Worm (Caenorhabditis elegans): Measurements from ENCODE around the gene K07F5.12.

Gene K07F5.12

DNA sequence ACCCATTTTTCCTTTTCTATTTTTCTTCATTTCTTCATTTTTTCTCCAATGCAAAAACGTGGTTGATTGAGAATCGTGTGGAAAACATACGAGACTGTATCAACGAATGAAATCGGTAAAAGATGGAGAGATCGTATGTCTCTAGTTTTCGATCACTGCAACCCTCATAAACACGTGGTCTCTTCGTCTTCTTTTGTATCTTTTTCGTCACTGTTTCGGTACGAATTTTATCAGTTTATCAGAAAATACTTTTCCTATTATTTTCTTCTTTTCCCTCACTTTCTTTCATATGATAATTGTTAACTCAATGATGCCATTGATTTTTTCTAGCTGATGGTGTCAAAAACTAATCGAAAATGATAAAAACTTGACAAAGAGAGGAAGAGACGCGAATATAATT lies 19.8 kb downstream of the K07F5.12 start:
- TF ChIP-seq nhr-80 (tag; optimal IDR thresholded peaks at IDR 0.05) (peak; percentile 89), F55B11.4 (tag; optimal IDR thresholded peaks at IDR 0.05; ENCODE audit: borderline replicate concordance, insufficient read depth) (no peak), lin-40 (tag; optimal IDR thresholded peaks at IDR 0.05) (peak; percentile 52), cebp-1 (GFP tag; IDR thresholded peaks at IDR 0.05) (no peak), cebp-1 (tag; optimal IDR thresholded peaks at IDR 0.05) (peak; percentile 47), T26A5.8 (tag; optimal IDR thresholded peaks at IDR 0.05) (no peak), let-607 (tag; optimal IDR thresholded peaks at IDR 0.05) (peak in 1 of 2 experiments; percentile 8), atf-7 (tag; optimal IDR thresholded peaks at IDR 0.05) (peak; percentile 0), attf-5 (GFP tag; optimal IDR thresholded peaks at IDR 0.05) (peak; percentile 14)

ce11 chrIV:9878893-9879379 lies 23.1 kb downstream of the K07F5.12 start, which contains the start of gene nhr-4:
Gene nhr-4, plus strand, starts transcription at chrIV:9879329.
- no peak for TF ChIP-seq tbx-9 (tag; optimal IDR thresholded peaks at IDR 0.05; ENCODE audit: borderline replicate concordance)
- TF ChIP-seq egl-18 (GFP tag; IDR thresholded peaks at IDR 0.05): no peak
- TF ChIP-seq Y56A3A.18 (GFP tag; IDR thresholded peaks at IDR 0.05): no peak
- TF ChIP-seq attf-6 (GFP tag; IDR thresholded peaks at IDR 0.05): no peak
- no peak for TF ChIP-seq nhr-80 (tag; optimal IDR thresholded peaks at IDR 0.05)
- TF ChIP-seq F55B11.4 (tag; optimal IDR thresholded peaks at IDR 0.05; ENCODE audit: borderline replicate concordance, insufficient read depth): no peak
- TF ChIP-seq madf-10 (tag; optimal IDR thresholded peaks at IDR 0.05): no peak
- no peak for TF ChIP-seq mes-4 (tag; optimal IDR thresholded peaks at IDR 0.05)
- TF ChIP-seq rpc-1 (optimal IDR thresholded peaks at IDR 0.05): no peak
- no peak for TF ChIP-seq rpc-1 (tag; optimal IDR thresholded peaks at IDR 0.05)
- TF ChIP-seq gei-17 (GFP tag; optimal IDR thresholded peaks at IDR 0.05): no peak
- TF ChIP-seq ets-4 (GFP tag; optimal IDR thresholded peaks at IDR 0.05): no peak
- no peak for TF ChIP-seq zfh-2 (GFP tag; conservative IDR thresholded peaks at IDR 0.05)
- no peak for TF ChIP-seq snpc-4 (GFP tag; optimal IDR thresholded peaks at IDR 0.05)
- TF ChIP-seq snpc-4 (tag; optimal IDR thresholded peaks at IDR 0.05): no peak
- no peak for TF ChIP-seq hsf-1 (GFP tag; IDR thresholded peaks at IDR 0.05)
- no peak for TF ChIP-seq F23B12.7 (tag; optimal IDR thresholded peaks at IDR 0.05; ENCODE audit: insufficient read depth)
- no peak for TF ChIP-seq ceh-79 (tag; optimal IDR thresholded peaks at IDR 0.05)

DNA sequence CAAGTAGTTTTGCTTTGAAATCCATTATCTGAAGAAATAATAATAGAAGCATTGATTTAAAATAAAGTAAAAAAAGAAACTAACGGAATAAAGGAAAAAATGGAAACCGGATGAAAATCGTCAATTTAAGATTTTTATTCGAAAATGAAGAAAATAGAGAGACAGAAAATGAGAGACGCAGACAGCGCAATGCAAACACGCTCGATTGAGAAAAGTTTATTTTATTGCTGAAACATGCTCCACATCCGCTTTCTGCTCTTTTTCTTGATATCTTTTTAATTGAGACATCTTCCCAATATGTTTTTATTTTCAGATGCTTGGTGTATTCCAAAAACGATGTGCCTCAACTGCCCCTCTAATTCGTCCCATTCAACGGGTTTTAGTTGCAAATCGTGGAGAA lies 28.4 kb downstream of the K07F5.12 start, which contains the start of the genes prp-18 and mccc-1:
Gene prp-18 (minus strand): TSS at position 127 of the 400 bp plus-strand sequence.
Gene mccc-1 (plus strand): TSS at position 314 of the 400 bp plus-strand sequence.
- no peak for TF ChIP-seq tlf-1 (GFP tag; optimal IDR thresholded peaks at IDR 0.05)
- no peak for TF ChIP-seq Y79H2A.3 (GFP tag; conservative IDR thresholded peaks at IDR 0.05)
- no peak for TF ChIP-seq F37B4.10 (GFP tag; IDR thresholded peaks at IDR 0.05)
- peak; percentile 8 for TF ChIP-seq snpc-3.4 (tag; optimal IDR thresholded peaks at IDR 0.05)
- TF ChIP-seq F33H1.4 (GFP tag; IDR thresholded peaks at IDR 0.05): peak; percentile 47; the same call in 1 of the 2 replicates
- no peak for TF ChIP-seq bed-1 (GFP tag; IDR thresholded peaks at IDR 0.05)
- TF ChIP-seq nhr-90 (tag; optimal IDR thresholded peaks at IDR 0.05): no peak
- TF ChIP-seq nhr-27 (tag; optimal IDR thresholded peaks at IDR 0.05): no peak
- TF ChIP-seq fkh-3 (tag; optimal IDR thresholded peaks at IDR 0.05): no peak
- TF ChIP-seq hmg-1.2 (GFP tag; IDR thresholded peaks at IDR 0.05): peak; percentile 77; the same call in 1 of the 2 replicates
- no peak for TF ChIP-seq ekl-4 (GFP tag; IDR thresholded peaks at IDR 0.05)
- TF ChIP-seq ztf-28 (GFP tag; IDR thresholded peaks at IDR 0.05): no peak
- TF ChIP-seq cebp-2 (GFP tag; IDR thresholded peaks at IDR 0.05): no peak
- TF ChIP-seq attf-6 (GFP tag; IDR thresholded peaks at IDR 0.05): no peak
- no peak for TF ChIP-seq F39B2.1 (GFP tag; IDR thresholded peaks at IDR 0.05)
- TF ChIP-seq die-1 (tag; optimal IDR thresholded peaks at IDR 0.05): no peak
- TF ChIP-seq hrde-1 (tag; optimal IDR thresholded peaks at IDR 0.05; ENCODE audit: borderline replicate concordance): no peak
- TF ChIP-seq F23B12.7 (tag; optimal IDR thresholded peaks at IDR 0.05; ENCODE audit: insufficient read depth): peak; percentile 63
- TF ChIP-seq ztf-3 (GFP tag; optimal IDR thresholded peaks at IDR 0.05): no peak
- TF ChIP-seq Y53F4B.3 (GFP tag; IDR thresholded peaks at IDR 0.05): no peak
- no peak for TF ChIP-seq zfh-2 (GFP tag; conservative IDR thresholded peaks at IDR 0.05)
- no peak for TF ChIP-seq sea-2 (GFP tag; IDR thresholded peaks at IDR 0.05)
- no peak for TF ChIP-seq B0019.2 (GFP tag; conservative IDR thresholded peaks at IDR 0.05)
- peak; percentile 89 for TF ChIP-seq mcd-1 (GFP tag; IDR thresholded peaks at IDR 0.05)

Measured in whole organism, young adult.